Comparison of ENCODE assay signal across 1 fruit fly cellular context in genomic region chrX:17829083-17829997, dm6.
TF ChIP-seq lines count a peak whose summit lies in the region.

No protein-coding gene starts in this region.

TF ChIP-seq in whole organism, embryonic, 481 proteins besides CTCF, POLR2A, EP300 and RAD21 (continued from another document):
- peak; percentile 19; the same call in 1 of the 2 replicates for TF ChIP-seq CG10366 (GFP tag; IDR thresholded peaks at IDR 0.05; lab: Robert Waterston, UW)
- TF ChIP-seq CG8944 (GFP tag; optimal IDR thresholded peaks at IDR 0.05; lab: Kevin White, UChicago), result peak; percentile 1
- TF ChIP-seq exex (tag; optimal IDR thresholded peaks at IDR 0.05; lab: Kevin White, UChicago), result no peak
- TF ChIP-seq NfI (GFP tag; optimal IDR thresholded peaks at IDR 0.05; lab: Kevin White, UChicago), result no peak
- TF ChIP-seq CG3163 (GFP tag; optimal IDR thresholded peaks at IDR 0.05; lab: Kevin White, UChicago), result no peak
- TF ChIP-seq CG6813 (GFP tag; optimal IDR thresholded peaks at IDR 0.05; lab: Kevin White, UChicago), result peak; percentile 39
- no peak for TF ChIP-seq CG9817 (tag; optimal IDR thresholded peaks at IDR 0.05; lab: Kevin White, UChicago)
- no peak for TF ChIP-seq gro (GFP tag; optimal IDR thresholded peaks at IDR 0.05; lab: Kevin White, UChicago)
- TF ChIP-seq tx (GFP tag; optimal IDR thresholded peaks at IDR 0.05; lab: Kevin White, UChicago), result no peak
- TF ChIP-seq gcm2 (GFP tag; optimal IDR thresholded peaks at IDR 0.05; lab: Kevin White, UChicago), result no peak
- peak; percentile 44 for TF ChIP-seq CG6654 (GFP tag; optimal IDR thresholded peaks at IDR 0.05; lab: Kevin White, UChicago)
- 0 out of 2 replicates have a peak, but pooled peaks have one; percentile 20 for TF ChIP-seq Ptx1 (GFP tag; IDR thresholded peaks at IDR 0.05; lab: Robert Waterston, UW)
- TF ChIP-seq HLH3B (GFP tag; IDR thresholded peaks at IDR 0.05; lab: Robert Waterston, UW), result peak; percentile 46
- peak; percentile 70 for TF ChIP-seq grau (tag; optimal IDR thresholded peaks at IDR 0.05; lab: Kevin White, UChicago)
- TF ChIP-seq crc (GFP tag; optimal IDR thresholded peaks at IDR 0.05; lab: Kevin White, UChicago), result no peak
- TF ChIP-seq Trl (optimal IDR thresholded peaks at IDR 0.05; lab: Kevin White, UChicago), result no peak
- TF ChIP-seq Trl (GFP tag; optimal IDR thresholded peaks at IDR 0.05; lab: Kevin White, UChicago), result peak; percentile 10
- TF ChIP-seq CG8290 (GFP tag; optimal IDR thresholded peaks at IDR 0.05; lab: Kevin White, UChicago), result peak; percentile 22
- TF ChIP-seq CG8290 (tag; optimal IDR thresholded peaks at IDR 0.05; lab: Kevin White, UChicago), result no peak
- peak; percentile 65 for TF ChIP-seq CG4424 (GFP tag; optimal IDR thresholded peaks at IDR 0.05; lab: Kevin White, UChicago)
- TF ChIP-seq oc (tag; optimal IDR thresholded peaks at IDR 0.05; lab: Kevin White, UChicago), result peak; percentile 57
- no peak for TF ChIP-seq corto (GFP tag; optimal IDR thresholded peaks at IDR 0.05; lab: Kevin White, UChicago)
